Worm (Caenorhabditis elegans) whole organism, L4/young adult: ENCODE results near the gene prp-21.

Experiments
- W03F9.2 ChIP-seq: fragments of 150-350 bp; optimal IDR thresholded peaks from 2 replicates; lab custom pipeline; 2014; ENCODE audit warnings: missing biosample characterization, missing genetic modification characterization
- dao-5 ChIP-seq: sonication (generic microtip); optimal IDR thresholded peaks from 2 replicates; lab custom pipeline; 2016; ENCODE audit warnings: missing genotype, missing genetic modification characterization, moderate library complexity, missing compliant biosample characterization
- him-1 ChIP-seq: sonication (generic microtip); optimal IDR thresholded peaks from 2 replicates; lab custom pipeline; 2016; ENCODE audit warnings: missing genotype, missing genetic modification reagents, missing genetic modification characterization, missing compliant biosample characterization

- TF ChIP-seq W03F9.2 (tag; lab: Kevin White, UChicago) (no peak), him-1 (tag; lab: Kevin White, UChicago) (no peak), dao-5 (tag; lab: Kevin White, UChicago) (no peak)
Measured at ce11 chrII:508603-509002, 23.9 kb downstream of the prp-21 start.
